Fruit fly (Drosophila melanogaster): Measurements from ENCODE around the gene CG6592.

Gene CG6592

dm6 chr3L:6074975-6075692 lies 15.7 kb downstream of the CG6592 start, which contains the start of the genes CG13295 and CG6610 (continued):
- TF ChIP-seq MBD-R2 (GFP tag; IDR thresholded peaks at IDR 0.05) (peak; percentile 68), CG9215 (GFP tag; IDR thresholded peaks at IDR 0.05) (peak; percentile 66), oc (tag; optimal IDR thresholded peaks at IDR 0.05) (no peak), cas (GFP tag; IDR thresholded peaks at IDR 0.05) (no peak), sens (GFP tag) (peak; percentile 90), ATbp (GFP tag; optimal IDR thresholded peaks at IDR 0.05) (no peak), Sox102F (GFP tag; optimal IDR thresholded peaks at IDR 0.05) (peak; percentile 39), CG7839 (tag; optimal IDR thresholded peaks at IDR 0.05) (peak; percentile 62), repo (GFP tag; optimal IDR thresholded peaks at IDR 0.05) (no peak), Drgx (GFP tag; IDR thresholded peaks at IDR 0.05) (no peak), CG10959 (GFP tag; IDR thresholded peaks at IDR 0.05) (no peak), stc (GFP tag; IDR thresholded peaks at IDR 0.05) (no peak), CG6654 (GFP tag; optimal IDR thresholded peaks at IDR 0.05) (no peak), CG17829 (tag; optimal IDR thresholded peaks at IDR 0.05) (peak; percentile 38), kay (GFP tag; optimal IDR thresholded peaks at IDR 0.05) (no peak), eve (GFP tag; optimal IDR thresholded peaks at IDR 0.05) (no peak), Side (GFP tag; optimal IDR thresholded peaks at IDR 0.05) (peak; percentile 29), ci (GFP tag; IDR thresholded peaks at IDR 0.05) (no peak), CG7556 (GFP tag; optimal IDR thresholded peaks at IDR 0.05) (peak; percentile 28), esg (GFP tag; conservative IDR thresholded peaks at IDR 0.05) (peak; percentile 28; the same call in 1 of the 2 replicates), CG6791 (GFP tag; IDR thresholded peaks at IDR 0.05; ENCODE audit: partially characterized antibody) (no peak), mirr (GFP tag; optimal IDR thresholded peaks at IDR 0.05) (no peak), lilli (GFP tag; optimal IDR thresholded peaks at IDR 0.05) (peak; percentile 71), Camta (GFP tag; optimal IDR thresholded peaks at IDR 0.05) (peak; percentile 30), CG15479 (GFP tag; optimal IDR thresholded peaks at IDR 0.05) (no peak), Blimp-1 (GFP tag; optimal IDR thresholded peaks at IDR 0.05) (no peak), Jarid2 (GFP tag; optimal IDR thresholded peaks at IDR 0.05) (no peak), CG4854 (GFP tag; optimal IDR thresholded peaks at IDR 0.05) (peak; percentile 16), CG17328 (GFP tag; IDR thresholded peaks at IDR 0.05) (no peak), CG4707 (GFP tag; optimal IDR thresholded peaks at IDR 0.05) (no peak), bigmax (GFP tag; optimal IDR thresholded peaks at IDR 0.05) (no peak), CoRest (tag; optimal IDR thresholded peaks at IDR 0.05) (peak; percentile 83), disco-r (GFP tag; optimal IDR thresholded peaks at IDR 0.05) (no peak), CG3838 (GFP tag; optimal IDR thresholded peaks at IDR 0.05) (peak; percentile 15), Hey (tag; optimal IDR thresholded peaks at IDR 0.05) (no peak), ato (GFP tag; IDR thresholded peaks at IDR 0.05; ENCODE audit: partially characterized antibody) (no peak), caup (GFP tag; optimal IDR thresholded peaks at IDR 0.05; ENCODE audit: severe bottlenecking) (peak; percentile 12), dan (GFP tag; IDR thresholded peaks at IDR 0.05) (no peak), insv (GFP tag; optimal IDR thresholded peaks at IDR 0.05) (peak in 1 of 2 experiments; percentile 25), odd (GFP tag; optimal IDR thresholded peaks at IDR 0.05) (peak; percentile 1), CTCF (GFP tag; optimal IDR thresholded peaks at IDR 0.05) (no peak), Dref (GFP tag; IDR thresholded peaks at IDR 0.05) (no peak), D (optimal IDR thresholded peaks at IDR 0.05) (no peak), D (GFP tag; optimal IDR thresholded peaks at IDR 0.05) (peak; percentile 17), CG1602 (GFP tag; optimal IDR thresholded peaks at IDR 0.05) (peak; percentile 40), aop (GFP tag; IDR thresholded peaks at IDR 0.05) (no peak), CG3995 (GFP tag; optimal IDR thresholded peaks at IDR 0.05) (no peak), sens-2 (GFP tag; IDR thresholded peaks at IDR 0.05) (no peak), CG16813 (GFP tag; IDR thresholded peaks at IDR 0.05; ENCODE audit: partially characterized antibody) (no peak), sr (GFP tag; IDR thresholded peaks at IDR 0.05) (no peak), p53 (GFP tag; optimal IDR thresholded peaks at IDR 0.05) (no peak)

Data from whole organism, embryonic.